Worm (Caenorhabditis elegans) whole organism, midembryonic: ENCODE data around the gene srh-177.

Source experiments
- flt-1 ChIP-seq: fragments of 200-800 bp; sonication (Bioruptor generic); IDR thresholded peaks from 2 replicates; pipeline ENCODE4 v1.3.6; 2022; ENCODE audit warnings: missing genetic modification characterization, missing compliant biosample characterization
- ztf-23 ChIP-seq: fragments of 200-800 bp; sonication (Bioruptor generic); IDR thresholded peaks from 2 replicates; pipeline ENCODE4 v1.3.6; 2022; ENCODE audit warnings: missing genetic modification reagents, missing genetic modification characterization, missing compliant biosample characterization
- ztf-29 ChIP-seq: fragments of 200-800 bp; sonication (Bioruptor generic); IDR thresholded peaks from 2 replicates; pipeline ENCODE4 v1.3.6; 2022; ENCODE audit warnings: missing genetic modification reagents, missing genetic modification characterization, missing compliant biosample characterization

- TF ChIP-seq ztf-23 (no peak), flt-1 (no peak), ztf-29 (GFP tag; lab: Robert Waterston, UW) (no peak)
Observed at ce11 chrV:20387415-20387814, 18.4 kb upstream of the srh-177 start, which contains the start of gene F53H2.1.
